Worm (Caenorhabditis elegans) whole organism, L4/young adult: ENCODE measurements around the gene spl-1.

Experiments used
- W03F9.2 ChIP-seq: fragments of 150-350 bp; optimal IDR thresholded peaks from 2 replicates; lab custom pipeline; 2014; ENCODE audit warnings: missing biosample characterization, missing genetic modification characterization
- dao-5 ChIP-seq: sonication (generic microtip); optimal IDR thresholded peaks from 2 replicates; lab custom pipeline; 2016; ENCODE audit warnings: missing genotype, missing genetic modification characterization, moderate library complexity, missing compliant biosample characterization
- him-1 ChIP-seq: sonication (generic microtip); optimal IDR thresholded peaks from 2 replicates; lab custom pipeline; 2016; ENCODE audit warnings: missing genotype, missing genetic modification reagents, missing genetic modification characterization, missing compliant biosample characterization

- TF ChIP-seq him-1 (tag; lab: Kevin White, UChicago) (no peak), dao-5 (tag; lab: Kevin White, UChicago) (no peak), W03F9.2 (tag; lab: Kevin White, UChicago) (no peak)
Measured at ce11 chrIV:388073-388472, 5.1 kb upstream of the spl-1 start, which contains the start of gene ssna-1.
